Worm (Caenorhabditis elegans): ENCODE results near the gene srv-4.

srv-4 gene

DNA sequence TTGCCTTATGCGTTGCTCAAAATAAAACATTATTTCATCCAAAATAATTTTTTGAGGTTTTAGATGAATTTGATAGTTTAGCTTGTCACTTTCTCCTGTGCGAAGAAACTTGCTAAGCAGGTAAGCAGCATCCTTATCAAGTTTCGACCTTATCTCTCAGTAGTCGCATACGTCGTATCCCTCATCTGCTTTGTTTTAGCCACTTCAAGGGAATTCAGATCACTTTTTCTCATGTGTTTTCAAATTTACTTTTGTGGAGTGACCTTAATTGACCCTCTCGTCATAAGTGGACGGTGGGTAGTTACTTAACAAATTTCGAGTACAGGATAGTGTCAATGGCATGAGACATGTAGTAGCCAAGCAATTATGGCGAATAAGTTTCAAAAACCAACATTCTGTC lies 51.6 kb downstream of the srv-4 start:
- no peak for TF ChIP-seq tbx-8 (GFP tag; optimal IDR thresholded peaks at IDR 0.05)
- TF ChIP-seq unc-39 (tag; optimal IDR thresholded peaks at IDR 0.05), result no peak
- no peak for TF ChIP-seq lin-32 (GFP tag; optimal IDR thresholded peaks at IDR 0.05)
- no peak for TF ChIP-seq mls-2 (tag; optimal IDR thresholded peaks at IDR 0.05)
- no peak for TF ChIP-seq drap-1 (GFP tag; optimal IDR thresholded peaks at IDR 0.05)
- TF ChIP-seq sptf-1 (tag; optimal IDR thresholded peaks at IDR 0.05), result no peak
- no peak for TF ChIP-seq elt-1 (tag; optimal IDR thresholded peaks at IDR 0.05; ENCODE audit: borderline replicate concordance, insufficient read depth)
- TF ChIP-seq ceh-83 (GFP tag; optimal IDR thresholded peaks at IDR 0.05), result no peak
- no peak for TF ChIP-seq elt-3 (tag; optimal IDR thresholded peaks at IDR 0.05)
- no peak for TF ChIP-seq unc-62 (GFP tag; optimal IDR thresholded peaks at IDR 0.05)
- no peak for TF ChIP-seq ceh-43 (GFP tag; optimal IDR thresholded peaks at IDR 0.05)
- no peak for TF ChIP-seq nhr-76 (tag; optimal IDR thresholded peaks at IDR 0.05)
- no peak for TF ChIP-seq lin-13 (tag; optimal IDR thresholded peaks at IDR 0.05)
- TF ChIP-seq nhr-2 (tag; optimal IDR thresholded peaks at IDR 0.05), result no peak
- TF ChIP-seq zip-8 (tag; optimal IDR thresholded peaks at IDR 0.05), result no peak
- no peak for TF ChIP-seq cnd-1 (tag; optimal IDR thresholded peaks at IDR 0.05)
- TF ChIP-seq pha-4 (tag; optimal IDR thresholded peaks at IDR 0.05), result no peak
- TF ChIP-seq mep-1 (tag; optimal IDR thresholded peaks at IDR 0.05), result no peak
- no peak for TF ChIP-seq sem-2 (GFP tag; optimal IDR thresholded peaks at IDR 0.05)
- no peak for TF ChIP-seq nhr-28 (tag; optimal IDR thresholded peaks at IDR 0.05)

- TF ChIP-seq ham-2 (GFP tag; optimal IDR thresholded peaks at IDR 0.05), result no peak
- no peak for TF ChIP-seq lin-32 (GFP tag; optimal IDR thresholded peaks at IDR 0.05)
- TF ChIP-seq elt-3 (tag; optimal IDR thresholded peaks at IDR 0.05), result no peak
- TF ChIP-seq elt-1 (tag; optimal IDR thresholded peaks at IDR 0.05; ENCODE audit: borderline replicate concordance, insufficient read depth), result no peak
- no peak for TF ChIP-seq ces-1 (GFP tag; optimal IDR thresholded peaks at IDR 0.05)
Measured at ce11 chrIV:4236025-4236407, 52.2 kb downstream of the srv-4 start.
